Fruit fly (Drosophila melanogaster): Measurements from ENCODE around the gene CG31709.

The CG31709 gene

DNA sequence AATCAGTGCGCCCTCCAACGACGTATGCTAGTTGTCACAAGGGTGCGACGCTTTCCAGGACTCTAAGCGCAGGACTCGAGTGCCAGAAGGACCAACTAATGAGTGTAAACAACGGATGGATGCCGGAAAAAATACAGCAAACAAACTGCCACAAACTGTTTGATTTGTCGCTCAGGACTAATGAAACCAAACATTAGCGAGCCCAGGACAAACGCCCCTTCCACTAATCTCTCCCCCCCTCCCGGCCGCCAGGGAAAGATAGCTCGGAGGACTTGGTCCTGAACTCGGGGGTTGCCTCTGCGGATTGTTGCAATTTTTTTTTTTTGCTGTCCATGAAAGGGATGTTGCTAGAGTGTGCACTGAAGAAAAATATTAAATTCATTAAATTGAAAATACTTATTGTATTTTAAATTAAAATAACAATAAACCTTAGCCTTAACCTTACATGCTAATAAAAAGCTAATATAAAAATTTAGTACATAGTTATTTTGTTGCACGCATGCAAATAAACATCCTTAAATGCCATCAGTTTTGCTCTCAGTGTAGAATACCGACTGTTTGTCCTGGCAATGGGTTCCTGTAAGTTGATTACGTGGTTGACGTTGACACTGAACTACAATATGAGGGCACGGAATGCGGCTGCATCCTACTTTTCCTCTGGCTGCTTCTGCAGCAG is 15.3 kb upstream of the CG31709 start (continued):
- TF ChIP-seq TFAM (GFP tag; optimal IDR thresholded peaks at IDR 0.05) (no peak), CG34422 (GFP tag; IDR thresholded peaks at IDR 0.05) (peak; percentile 51; the same call in 1 of the 3 replicates), CG5953 (GFP tag; IDR thresholded peaks at IDR 0.05) (no peak), CG4617 (GFP tag; optimal IDR thresholded peaks at IDR 0.05; ENCODE audit: borderline replicate concordance) (no peak), cad (GFP tag; optimal IDR thresholded peaks at IDR 0.05) (no peak), Ravus (GFP tag; IDR thresholded peaks at IDR 0.05) (no peak), E2f2 (GFP tag; IDR thresholded peaks at IDR 0.05) (peak; percentile 29; the same call in 1 of the 2 replicates), Hmx (GFP tag; optimal IDR thresholded peaks at IDR 0.05) (no peak), h (optimal IDR thresholded peaks at IDR 0.05) (no peak), wdn (GFP tag; IDR thresholded peaks at IDR 0.05) (no peak), CG13296 (GFP tag; optimal IDR thresholded peaks at IDR 0.05) (no peak), CG2129 (GFP tag; IDR thresholded peaks at IDR 0.05; ENCODE audit: partially characterized antibody) (no peak), CG12236 (GFP tag; optimal IDR thresholded peaks at IDR 0.05) (no peak), shn (GFP tag; optimal IDR thresholded peaks at IDR 0.05) (no peak), Mrtf (GFP tag; IDR thresholded peaks at IDR 0.05) (no peak), NFAT (GFP tag; IDR thresholded peaks at IDR 0.05) (no peak), croc (GFP tag; conservative IDR thresholded peaks at IDR 0.05) (peak; percentile 65), Abd-B (GFP tag; optimal IDR thresholded peaks at IDR 0.05) (peak; percentile 5), prd (optimal IDR thresholded peaks at IDR 0.05) (no peak), prd (GFP tag; IDR thresholded peaks at IDR 0.05) (peak; percentile 79; the same call in 2 of the 3 replicates), CG17361 (GFP tag; IDR thresholded peaks at IDR 0.05) (peak; percentile 68), CG11093 (GFP tag; IDR thresholded peaks at IDR 0.05) (no peak), luna (GFP tag; optimal IDR thresholded peaks at IDR 0.05) (no peak), esg (GFP tag; conservative IDR thresholded peaks at IDR 0.05) (no peak), wek (GFP tag; optimal IDR thresholded peaks at IDR 0.05) (no peak), CG1602 (GFP tag; optimal IDR thresholded peaks at IDR 0.05) (peak; percentile 32), CG6791 (GFP tag; IDR thresholded peaks at IDR 0.05; ENCODE audit: partially characterized antibody) (no peak), Poxn (GFP tag; IDR thresholded peaks at IDR 0.05) (no peak), Meics (GFP tag; optimal IDR thresholded peaks at IDR 0.05) (no peak), CG3995 (GFP tag; optimal IDR thresholded peaks at IDR 0.05) (no peak), pzg (GFP tag; optimal IDR thresholded peaks at IDR 0.05) (no peak), tup (GFP tag; optimal IDR thresholded peaks at IDR 0.05) (no peak), Bdp1 (GFP tag; optimal IDR thresholded peaks at IDR 0.05) (no peak), Trl (optimal IDR thresholded peaks at IDR 0.05) (no peak), Trl (GFP tag; optimal IDR thresholded peaks at IDR 0.05) (no peak), unpg (GFP tag; optimal IDR thresholded peaks at IDR 0.05) (peak; percentile 52), Doc2 (GFP tag; IDR thresholded peaks at IDR 0.05) (no peak), Ets97D (GFP tag; optimal IDR thresholded peaks at IDR 0.05) (no peak), stc (GFP tag; IDR thresholded peaks at IDR 0.05) (no peak), CG8281 (tag; optimal IDR thresholded peaks at IDR 0.05) (no peak), CG17385 (GFP tag; optimal IDR thresholded peaks at IDR 0.05) (no peak), CG11504 (tag; optimal IDR thresholded peaks at IDR 0.05) (peak; percentile 67), CoRest (tag; optimal IDR thresholded peaks at IDR 0.05) (peak; percentile 31), CG16863 (GFP tag; optimal IDR thresholded peaks at IDR 0.05) (no peak), CG16815 (GFP tag; optimal IDR thresholded peaks at IDR 0.05) (peak; percentile 39), CG2712 (tag; optimal IDR thresholded peaks at IDR 0.05) (peak; percentile 85), ttk (GFP tag; IDR thresholded peaks at IDR 0.05) (no peak), gt (GFP tag; IDR thresholded peaks at IDR 0.05) (no peak), CG12769 (tag; optimal IDR thresholded peaks at IDR 0.05) (no peak), run (tag; optimal IDR thresholded peaks at IDR 0.05) (no peak), grn (GFP tag; optimal IDR thresholded peaks at IDR 0.05) (no peak), Med (GFP tag) (no peak)

All from whole organism, embryonic.